Fruit fly (Drosophila melanogaster) ovary, adult (tissue): ENCODE measurements around the gene Ilp6.

ENCODE experiments used
- CG17801 ChIP-seq: fragments of 200-800 bp; optimal IDR thresholded peaks from 2 replicates; lab custom pipeline; 2019; ENCODE audit warnings: missing biosample characterization, mild to moderate bottlenecking, missing genetic modification characterization, moderate library complexity; ENCODE audit not compliant: partially characterized antibody

Ilp6 gene

dm6 chrX:2334556-2335137 is at the start of gene Ilp6:
Gene Ilp6 (minus strand): TSS chrX:2334658.
- TF ChIP-seq CG17801: peak; percentile 64

- TF ChIP-seq CG17801: no peak
Observed at dm6 chrX:2383121-2383848, 48.8 kb upstream of the Ilp6 start.

- no peak for TF ChIP-seq CG17801
Observed at dm6 chrX:2366171-2366570, 31.7 kb upstream of the Ilp6 start, which contains the start of gene CG2841. Gene CG2841 (minus strand): TSS chrX:2366356.

dm6 chrX:2365405-2365804 is 30.9 kb upstream of the Ilp6 start:
- no peak for TF ChIP-seq CG17801

- no peak for TF ChIP-seq CG17801
Observed at dm6 chrX:2363733-2364132, 29.3 kb upstream of the Ilp6 start.

- no peak for TF ChIP-seq CG17801
Observed at dm6 chrX:2362414-2362813, 28.0 kb upstream of the Ilp6 start.

dm6 chrX:2360992-2361391 is 26.5 kb upstream of the Ilp6 start:
- peak; percentile 10 for TF ChIP-seq CG17801

- TF ChIP-seq CG17801: no peak
Observed at dm6 chrX:2359845-2360244, 25.4 kb upstream of the Ilp6 start.

- TF ChIP-seq CG17801: no peak
Observed at dm6 chrX:2358195-2358594, 23.7 kb upstream of the Ilp6 start.

- TF ChIP-seq CG17801: no peak
Observed at dm6 chrX:2356441-2356840, 22.0 kb upstream of the Ilp6 start.

- no peak for TF ChIP-seq CG17801
Observed at dm6 chrX:2355531-2355986, 21.1 kb upstream of the Ilp6 start.

dm6 chrX:2354169-2354568 is 19.7 kb upstream of the Ilp6 start:
- TF ChIP-seq CG17801: no peak

dm6 chrX:2352819-2353218 is 18.4 kb upstream of the Ilp6 start:
- no peak for TF ChIP-seq CG17801

- no peak for TF ChIP-seq CG17801
Observed at dm6 chrX:2350228-2350564, 15.7 kb upstream of the Ilp6 start.

dm6 chrX:2349510-2350227 is 15.2 kb upstream of the Ilp6 start:
- no peak for TF ChIP-seq CG17801

dm6 chrX:2344370-2344769 is 9.9 kb upstream of the Ilp6 start, which contains the start of gene mRpL14:
Gene mRpL14 (minus strand): TSS chrX:2344649.
- TF ChIP-seq CG17801: no peak

- TF ChIP-seq CG17801: peak; percentile 4
Observed at dm6 chrX:2340009-2340733, 5.7 kb upstream of the Ilp6 start.
